Worm (Caenorhabditis elegans) whole organism, L4 larva: ENCODE data around the gene T19C4.5.

Experiments used
- T20F7.1 ChIP-seq: fragments of 200-800 bp; sonication (Bioruptor generic); optimal IDR thresholded peaks from 2 replicates; lab custom pipeline; 2018; ENCODE audit warnings: mild to moderate bottlenecking, missing genetic modification characterization, missing compliant biosample characterization
- Y105C5A.15 ChIP-seq: fragments of 200-800 bp; sonication (Bioruptor generic); IDR thresholded peaks from 2 replicates; pipeline ENCODE4 v1.3.6; 2022; ENCODE audit warnings: missing genetic modification characterization, missing compliant biosample characterization
- ZK337.2 ChIP-seq: fragments of 200-800 bp; sonication (Bioruptor generic); IDR thresholded peaks from 2 replicates; pipeline ENCODE4 v1.3.6; 2022; ENCODE audit warnings: missing genetic modification reagents, missing genetic modification characterization, missing compliant biosample characterization
- ZK546.5 ChIP-seq, 2 experiments: sonication (generic microtip); optimal IDR thresholded peaks; 2 replicates each; lab custom pipeline; 2017; ENCODE audit warnings: missing biosample characterization in 2 of 2, missing genetic modification characterization in 2 of 2
- aha-1 ChIP-seq: fragments of 150-350 bp; peaks from one replicate; lab custom pipeline; 2014; ENCODE audit warnings: missing biosample characterization, missing genetic modification characterization
- ama-1 ChIP-seq: fragments of 150-350 bp; optimal IDR thresholded peaks from 2 replicates; lab custom pipeline; 2014; ENCODE audit warnings: inconsistent platforms, mixed read lengths
- ceh-82 ChIP-seq: sonication (generic microtip); optimal IDR thresholded peaks from 2 replicates; lab custom pipeline; 2017; ENCODE audit warnings: missing biosample characterization, missing genetic modification characterization
- daf-12 ChIP-seq: fragments of 150-350 bp; optimal IDR thresholded peaks from 2 replicates; lab custom pipeline; 2014; ENCODE audit warnings: missing biosample characterization, missing genetic modification reagents, missing genetic modification characterization
- daf-16 ChIP-seq, 3 experiments: sonication (generic microtip); optimal IDR thresholded peaks; 2 replicates each; lab custom pipeline; 2016 to 2017; ENCODE audit warnings: missing genetic modification characterization in 3 of 3, missing genetic modification reagents in 3 of 3, mild to moderate bottlenecking in 2 of 3, missing compliant biosample characterization in 2 of 3, missing biosample characterization in 1 of 3, moderate library complexity in 1 of 3
- dmd-6 ChIP-seq: fragments of 200-800 bp; sonication (Bioruptor generic); IDR thresholded peaks from 2 replicates; pipeline ENCODE4 v1.3.6; 2022; ENCODE audit warnings: missing genetic modification reagents, missing genetic modification characterization, missing compliant biosample characterization
- dve-1 ChIP-seq: sonication (generic microtip); optimal IDR thresholded peaks from 2 replicates; lab custom pipeline; 2017; ENCODE audit warnings: antibody characterized with exemption, mild to moderate bottlenecking, missing genetic modification characterization, missing compliant biosample characterization; ENCODE audit not compliant: insufficient read depth
- fkh-10 ChIP-seq: fragments of 150-350 bp; optimal IDR thresholded peaks from 2 replicates; lab custom pipeline; 2014; ENCODE audit warnings: missing biosample characterization, missing genetic modification reagents, missing genetic modification characterization
- hlh-11 ChIP-seq: fragments of 200-800 bp; sonication (Bioruptor generic); optimal IDR thresholded peaks from 2 replicates; lab custom pipeline; 2018; ENCODE audit warnings: mild to moderate bottlenecking, missing genetic modification characterization, missing compliant biosample characterization
- hlh-30 ChIP-seq: sonication (generic microtip); optimal IDR thresholded peaks from 2 replicates; lab custom pipeline; 2017; ENCODE audit warnings: antibody characterized with exemption, mild to moderate bottlenecking, missing genetic modification characterization, missing compliant biosample characterization; ENCODE audit not compliant: insufficient read depth
- lin-38 ChIP-seq: fragments of 200-800 bp; sonication (Bioruptor generic); IDR thresholded peaks from 2 replicates; pipeline ENCODE4 v1.3.6; 2022; ENCODE audit warnings: missing genetic modification reagents, missing genetic modification characterization, missing compliant biosample characterization
- lsy-2 ChIP-seq, 2 experiments: fragments of 150-350 bp in 1 of 2; sonication (generic microtip) in 1 of 2; optimal IDR thresholded peaks; 2 replicates each; lab custom pipeline; 2014 to 2017; ENCODE audit warnings: missing biosample characterization in 2 of 2, missing genetic modification characterization in 2 of 2
- madf-5 ChIP-seq, 2 experiments: fragments of 200-800 bp; sonication (Bioruptor generic); IDR thresholded peaks; 2 replicates each; pipeline ENCODE4 v1.3.6; 2022; ENCODE audit warnings: missing compliant biosample characterization in 2 of 2, missing genetic modification characterization in 2 of 2
- mdl-1 ChIP-seq, 2 experiments: fragments of 150-350 bp in 1 of 2; sonication (generic microtip) in 1 of 2; optimal IDR thresholded peaks; 2 replicates each; lab custom pipeline; 2014 to 2017; ENCODE audit warnings: missing biosample characterization in 2 of 2, missing genetic modification characterization in 2 of 2
- mep-1 ChIP-seq: fragments of 150-350 bp; sonication (generic microtip); optimal IDR thresholded peaks from 3 replicates; lab custom pipeline; 2014; ENCODE audit warnings: missing biosample characterization, missing genetic modification characterization
- nhr-111 ChIP-seq: fragments of 200-800 bp; sonication (Bioruptor generic); optimal IDR thresholded peaks from 2 replicates; lab custom pipeline; 2018; ENCODE audit warnings: mild to moderate bottlenecking, missing genetic modification characterization, missing compliant biosample characterization
- nhr-28 ChIP-seq: fragments of 150-350 bp; optimal IDR thresholded peaks from 2 replicates; lab custom pipeline; 2014; ENCODE audit warnings: missing biosample characterization, missing genetic modification characterization
- nhr-41 ChIP-seq: fragments of 200-800 bp; sonication (Bioruptor generic); IDR thresholded peaks from 2 replicates; pipeline ENCODE4 v1.3.6; 2022; ENCODE audit warnings: missing genetic modification reagents, missing genetic modification characterization, missing compliant biosample characterization
- nhr-42 ChIP-seq: fragments of 200-800 bp; sonication (Bioruptor generic); IDR thresholded peaks from 2 replicates; pipeline ENCODE4 v1.3.6; 2022; ENCODE audit warnings: missing genetic modification characterization, missing compliant biosample characterization
- nhr-6 ChIP-seq: fragments of 150-350 bp; optimal IDR thresholded peaks from 2 replicates; lab custom pipeline; 2014; ENCODE audit warnings: missing biosample characterization, missing genetic modification characterization
- nhr-77 ChIP-seq: fragments of 150-350 bp; optimal IDR thresholded peaks from 2 replicates; lab custom pipeline; 2014; ENCODE audit warnings: missing biosample characterization, missing genetic modification characterization
- php-3 ChIP-seq: fragments of 200-800 bp; sonication (Bioruptor generic); IDR thresholded peaks from 2 replicates; pipeline ENCODE4 v1.3.6; 2022; ENCODE audit warnings: missing genetic modification reagents, missing genetic modification characterization, missing compliant biosample characterization
- set-16 ChIP-seq: fragments of 200-800 bp; sonication (Bioruptor generic); IDR thresholded peaks from 2 replicates; pipeline ENCODE4 v1.3.6; 2022; ENCODE audit warnings: missing genetic modification reagents, missing genetic modification characterization, missing compliant biosample characterization
- spr-3 ChIP-seq: fragments of 200-800 bp; sonication (Bioruptor generic); optimal IDR thresholded peaks from 2 replicates; lab custom pipeline; 2018; ENCODE audit warnings: mild to moderate bottlenecking, missing genetic modification characterization, missing compliant biosample characterization
- tag-97 ChIP-seq: fragments of 200-800 bp; sonication (Bioruptor generic); IDR thresholded peaks from 2 replicates; pipeline ENCODE4 v1.3.6; 2022; ENCODE audit warnings: missing genetic modification characterization, missing compliant biosample characterization
- unc-62 ChIP-seq, 3 experiments: fragments of 150-350 bp in 1 of 3; sonication (generic microtip); optimal IDR thresholded peaks in 2 of 3; peaks in 1 of 3; 1 replicate in 1 of 3; 2 replicates in 2 of 3; lab custom pipeline; 2014 to 2017; ENCODE audit warnings: missing biosample characterization in 3 of 3, missing genetic modification characterization in 3 of 3, missing genetic modification reagents in 3 of 3, missing genotype in 1 of 3
- zfp-3 ChIP-seq: fragments of 200-800 bp; sonication (Bioruptor generic); conservative IDR thresholded peaks from 2 replicates; pipeline ENCODE4 v1.3.6; 2022; ENCODE audit warnings: missing genetic modification reagents, missing genetic modification characterization, missing compliant biosample characterization
- zip-2 ChIP-seq: fragments of 150-350 bp; optimal IDR thresholded peaks from 2 replicates; lab custom pipeline; 2014; ENCODE audit warnings: missing biosample characterization, missing genetic modification characterization
- ztf-11 ChIP-seq: fragments of 150-350 bp; optimal IDR thresholded peaks from 2 replicates; lab custom pipeline; 2014; ENCODE audit warnings: missing biosample characterization, missing genetic modification characterization

The T19C4.5 gene

DNA sequence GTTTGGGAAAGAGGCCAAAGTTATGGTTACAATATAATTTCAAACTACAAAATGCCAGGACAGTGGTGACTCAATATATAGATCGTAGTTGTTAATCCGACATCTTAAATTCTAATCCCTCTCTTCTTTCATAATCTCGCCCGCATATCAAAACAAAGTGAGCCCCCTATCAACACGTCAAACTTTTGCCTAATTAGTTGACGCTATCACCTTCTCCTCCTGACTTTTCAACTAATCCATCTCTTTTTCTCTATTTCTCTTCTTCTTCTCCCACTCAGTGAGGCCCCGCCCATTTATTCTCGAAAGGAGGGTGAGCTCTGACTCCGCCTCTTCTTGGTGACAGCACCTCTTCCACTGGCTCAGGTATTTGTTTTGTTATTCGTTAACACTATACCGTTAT, 39.3 kb downstream of the T19C4.5 start:
- no peak for TF ChIP-seq madf-5 (GFP tag; IDR thresholded peaks at IDR 0.05; lab: Robert Waterston, UW)
- TF ChIP-seq nhr-77 (tag; lab: Kevin White, UChicago): no peak
- peak in 1 of 2 experiments; percentile 44 for TF ChIP-seq unc-62 (GFP tag; optimal IDR thresholded peaks at IDR 0.05 in 1 of 2; lab: Kevin White, UChicago)
- TF ChIP-seq unc-62 (tag; optimal IDR thresholded peaks at IDR 0.05; lab: Kevin White, UChicago): no peak

DNA sequence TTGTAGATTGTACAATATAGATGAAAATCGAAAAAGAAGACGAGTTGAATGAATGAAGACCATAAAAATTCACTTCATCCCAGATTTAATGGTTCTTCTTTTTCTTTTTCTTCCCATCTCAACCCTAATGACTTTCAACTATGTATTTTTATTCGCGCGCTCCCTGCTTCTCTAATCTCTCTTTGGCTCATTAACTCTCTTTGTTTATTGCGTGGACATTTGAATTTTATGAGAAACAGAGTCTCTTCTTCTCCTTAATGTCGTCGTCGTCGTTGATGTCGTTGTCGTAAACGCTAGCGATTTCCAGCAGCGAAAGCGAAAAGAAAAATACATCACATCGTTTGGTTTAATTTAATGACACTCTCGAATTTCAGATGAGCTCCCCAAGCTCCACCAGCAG, 42.6 kb downstream of the T19C4.5 start:
- TF ChIP-seq lin-38: no peak
- no peak for TF ChIP-seq ama-1 (lab: Kevin White, UChicago)
- no peak for TF ChIP-seq ZK546.5 (tag; optimal IDR thresholded peaks at IDR 0.05; lab: Kevin White, UChicago)
- no peak for TF ChIP-seq zip-2 (tag; lab: Kevin White, UChicago)
- no peak for TF ChIP-seq lsy-2 (tag; optimal IDR thresholded peaks at IDR 0.05; lab: Kevin White, UChicago)
- TF ChIP-seq ztf-11 (tag; lab: Kevin White, UChicago): no peak
- no peak for TF ChIP-seq aha-1 (tag; lab: Kevin White, UChicago)
- TF ChIP-seq Y105C5A.15 (GFP tag; lab: Robert Waterston, UW): no peak
- TF ChIP-seq daf-12 (tag; lab: Kevin White, UChicago): no peak
- TF ChIP-seq ceh-82 (tag; lab: Kevin White, UChicago): no peak
- no peak for TF ChIP-seq hlh-30
- TF ChIP-seq ZK337.2 (GFP tag; lab: Robert Waterston, UW): no peak
- no peak for TF ChIP-seq T20F7.1 (GFP tag; lab: Kevin White, UChicago)
- no peak for TF ChIP-seq nhr-41 (GFP tag; lab: Robert Waterston, UW)
- no peak for TF ChIP-seq fkh-10 (GFP tag; lab: Kevin White, UChicago)
- no peak for TF ChIP-seq nhr-111 (GFP tag; lab: Kevin White, UChicago)

DNA sequence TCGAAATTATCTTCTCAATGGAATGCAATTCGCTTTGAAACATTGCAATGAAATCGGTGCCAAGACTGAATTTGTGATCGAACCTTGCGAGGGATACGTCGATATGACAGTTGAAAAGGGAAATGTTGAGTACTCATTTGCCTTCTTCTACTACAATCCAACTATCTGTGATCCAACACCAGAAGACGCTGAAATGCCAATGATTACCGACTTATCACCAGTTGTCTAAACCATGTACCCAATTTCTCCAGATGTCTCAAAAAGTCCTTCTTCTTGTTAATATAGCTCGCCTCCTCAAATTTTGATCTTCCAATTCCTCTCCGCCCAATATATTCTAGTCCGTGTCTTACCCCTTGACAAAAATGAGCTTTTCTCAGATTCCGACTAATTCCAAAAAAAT, 44.1 kb downstream of the T19C4.5 start:
- no peak for TF ChIP-seq nhr-111 (GFP tag; lab: Kevin White, UChicago)
- TF ChIP-seq unc-62 (GFP tag; optimal IDR thresholded peaks at IDR 0.05 in 1 of 2; lab: Kevin White, UChicago): peak in 1 of 2 experiments; percentile 97
- no peak for TF ChIP-seq unc-62 (tag; optimal IDR thresholded peaks at IDR 0.05; lab: Kevin White, UChicago)

DNA sequence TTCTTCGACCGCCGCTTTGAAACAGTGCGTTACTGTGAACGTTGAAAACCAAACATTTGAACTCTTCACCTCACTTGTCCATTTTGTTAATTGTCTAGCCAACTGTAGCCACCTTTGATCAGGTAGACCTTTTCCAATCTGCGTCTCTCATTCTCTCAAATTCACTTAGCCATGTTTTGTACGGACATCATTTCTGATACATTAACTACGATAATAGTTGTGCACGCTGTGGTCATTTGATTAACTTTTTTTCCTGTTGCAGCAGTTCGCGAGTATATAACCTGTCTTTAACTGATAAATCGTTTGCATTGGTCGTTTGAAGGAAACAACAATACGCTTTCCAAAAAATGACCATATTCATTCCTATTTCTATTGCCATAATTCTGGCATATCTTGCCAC, 45.4 kb downstream of the T19C4.5 start, which contains the start of gene cyp-29A2:
TSS of gene cyp-29A2 (plus strand) at position 190 of the 400 bp plus-strand sequence.
- TF ChIP-seq daf-16 (GFP tag; optimal IDR thresholded peaks at IDR 0.05; lab: Kevin White, UChicago) (no peak), daf-16 (tag; optimal IDR thresholded peaks at IDR 0.05; lab: Kevin White, UChicago) (peak; percentile 69), nhr-6 (tag; lab: Kevin White, UChicago) (peak; percentile 7), dmd-6 (GFP tag; lab: Robert Waterston, UW) (peak; percentile 41), nhr-77 (tag; lab: Kevin White, UChicago) (peak; percentile 92), nhr-28 (tag; lab: Kevin White, UChicago) (peak; percentile 99), hlh-11 (tag; lab: Kevin White, UChicago) (peak; percentile 57), ztf-11 (tag; lab: Kevin White, UChicago) (no peak), spr-3 (GFP tag; lab: Kevin White, UChicago) (no peak), dve-1 (tag; lab: Kevin White, UChicago) (peak; percentile 15), mdl-1 (tag; optimal IDR thresholded peaks at IDR 0.05; lab: Kevin White, UChicago) (peak in 1 of 2 experiments; percentile 49), hlh-30 (peak; percentile 52), tag-97 (no peak), unc-62 (GFP tag; optimal IDR thresholded peaks at IDR 0.05 in 1 of 2; lab: Kevin White, UChicago) (peak in 1 of 2 experiments; percentile 58), unc-62 (tag; optimal IDR thresholded peaks at IDR 0.05; lab: Kevin White, UChicago) (no peak), aha-1 (tag; lab: Kevin White, UChicago) (peak; percentile 32), php-3 (GFP tag; lab: Robert Waterston, UW) (0 out of 2 replicates have a peak, but pooled peaks have one; percentile 43), mep-1 (no peak), lsy-2 (tag; optimal IDR thresholded peaks at IDR 0.05; lab: Kevin White, UChicago) (no peak), zfp-3 (GFP tag; lab: Robert Waterston, UW) (no peak)

DNA sequence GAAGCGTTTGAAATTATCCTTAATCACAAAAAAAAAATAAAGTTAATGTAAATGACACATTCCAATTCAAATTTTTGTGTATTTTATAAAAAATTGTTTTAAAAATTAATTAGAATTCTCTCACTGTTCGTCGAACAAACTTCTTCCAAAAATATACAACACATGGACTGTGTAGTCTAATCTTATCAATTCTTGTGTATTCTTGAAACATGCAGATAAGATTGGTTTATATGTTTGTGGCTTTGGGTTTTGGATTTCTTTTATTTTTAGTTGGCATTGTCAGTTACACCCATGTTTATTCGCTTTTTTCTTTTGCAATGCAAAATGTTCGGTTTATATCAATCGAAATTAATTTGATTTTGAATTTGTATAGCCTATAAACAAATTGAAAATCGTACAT, 48.4 kb downstream of the T19C4.5 start:
- TF ChIP-seq set-16 (GFP tag; lab: Robert Waterston, UW) (no peak), nhr-42 (no peak), ZK546.5 (tag; optimal IDR thresholded peaks at IDR 0.05; lab: Kevin White, UChicago) (no peak), nhr-28 (tag; lab: Kevin White, UChicago) (peak; percentile 54)
